Worm (Caenorhabditis elegans): ENCODE measurements around the gene ZK666.2.

DNA sequence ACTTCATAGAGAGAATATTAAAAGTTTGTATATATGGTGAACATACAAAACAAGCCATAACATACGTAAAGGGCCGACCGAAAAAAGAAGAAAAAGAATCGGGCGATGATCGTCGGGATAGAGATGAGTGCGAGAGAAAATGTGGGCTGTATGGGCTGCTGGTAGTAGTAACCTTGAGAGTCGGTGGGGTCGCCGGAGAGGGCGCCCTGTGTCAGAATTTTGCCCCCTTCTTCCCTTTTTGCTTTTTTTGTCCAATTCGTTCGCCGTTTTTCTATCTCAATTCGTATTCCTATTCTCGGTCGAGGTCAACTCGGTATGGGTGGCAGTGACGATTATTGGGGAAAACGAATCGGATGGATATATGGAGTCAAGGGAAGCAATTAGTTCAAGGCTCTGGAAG lies 34.3 kb upstream of the ZK666.2 start:
- TF ChIP-seq B0310.2 (tag; optimal IDR thresholded peaks at IDR 0.05): no peak
- TF ChIP-seq hnd-1 (tag; optimal IDR thresholded peaks at IDR 0.05): no peak
- TF ChIP-seq ama-1 (optimal IDR thresholded peaks at IDR 0.05): no peak
